Fruit fly (Drosophila melanogaster) whole organism, embryonic: Measurements from ENCODE around the gene Atu.

Experiments
- Awh ChIP-seq: fragments of 200-800 bp; sonication (Bioruptor generic); IDR thresholded peaks from 2 replicates; pipeline ENCODE4, ENCODE4 v1.3.6; 2022; ENCODE audit warnings: missing biosample characterization, missing genetic modification characterization
- B-H1 ChIP-seq: fragments of 200-800 bp; sonication (Bioruptor generic); IDR thresholded peaks from 3 replicates; pipeline ENCODE4 v1.3.6; 2022; ENCODE audit warnings: missing biosample characterization, missing genetic modification characterization
- B-H2 ChIP-seq: fragments of 200-800 bp; sonication (Bioruptor generic); optimal IDR thresholded peaks from 2 replicates; lab custom pipeline; 2018; ENCODE audit warnings: missing biosample characterization, mild to moderate bottlenecking, missing genetic modification characterization
- Bteb2 ChIP-seq: fragments of 200-800 bp; sonication (Bioruptor generic); optimal IDR thresholded peaks from 2 replicates; lab custom pipeline; 2016; ENCODE audit warnings: missing biosample characterization, missing genetic modification characterization
- CG10959 ChIP-seq: fragments of 200-800 bp; sonication (Bioruptor generic); IDR thresholded peaks from 2 replicates; pipeline ENCODE4 v1.3.6; 2022; ENCODE audit warnings: missing biosample characterization, missing genetic modification characterization
- CG1233 ChIP-seq: fragments of 200-800 bp; sonication (Bioruptor generic); optimal IDR thresholded peaks from 4 replicates; lab custom pipeline; 2018; ENCODE audit warnings: missing biosample characterization, mild to moderate bottlenecking, missing genetic modification characterization
- CG13424 ChIP-seq: fragments of 200-800 bp; sonication (Bioruptor generic); optimal IDR thresholded peaks from 2 replicates; lab custom pipeline; 2019; ENCODE audit warnings: missing biosample characterization, mild to moderate bottlenecking, missing genetic modification characterization, moderate library complexity
- CG14667 ChIP-seq: fragments of 200-800 bp; sonication (Bioruptor generic); IDR thresholded peaks from 2 replicates; pipeline ENCODE4 v1.3.6; 2022; ENCODE audit warnings: missing biosample characterization, missing genetic modification characterization
- CG16779 ChIP-seq: fragments of 200-800 bp; sonication (Bioruptor generic); IDR thresholded peaks from 2 replicates; pipeline ENCODE4 v1.3.6; 2022; ENCODE audit warnings: missing biosample characterization, missing genetic modification characterization
- CG16815 ChIP-seq: fragments of 200-800 bp; sonication (Bioruptor generic); optimal IDR thresholded peaks from 3 replicates; lab custom pipeline; 2017; ENCODE audit warnings: missing biosample characterization, mild to moderate bottlenecking, missing genetic modification characterization
- CG2120 ChIP-seq: fragments of 200-800 bp; sonication (Bioruptor generic); optimal IDR thresholded peaks from 3 replicates; lab custom pipeline; 2016; ENCODE audit warnings: missing biosample characterization, missing genetic modification characterization
- CG2712 ChIP-seq: fragments of 200-800 bp; optimal IDR thresholded peaks from 3 replicates; lab custom pipeline; 2019; ENCODE audit warnings: missing biosample characterization, mild to moderate bottlenecking, missing genetic modification characterization, moderate library complexity
- CG31388 ChIP-seq: fragments of 200-800 bp; sonication (Bioruptor generic); optimal IDR thresholded peaks from 2 replicates; lab custom pipeline; 2016; ENCODE audit warnings: missing biosample characterization, missing genetic modification characterization
- CG31441 ChIP-seq: fragments of 200-800 bp; sonication (Bioruptor generic); IDR thresholded peaks from 2 replicates; pipeline ENCODE4 v1.3.6; 2022; ENCODE audit warnings: missing biosample characterization, missing genetic modification characterization
- CG4820 ChIP-seq: fragments of 200-800 bp; sonication (Bioruptor generic); optimal IDR thresholded peaks from 3 replicates; lab custom pipeline; 2016; ENCODE audit warnings: missing biosample characterization, missing genetic modification characterization
- Camta ChIP-seq: fragments of 200-800 bp; sonication (Bioruptor generic); optimal IDR thresholded peaks from 2 replicates; lab custom pipeline; 2016; ENCODE audit warnings: missing biosample characterization, missing genetic modification characterization
- Dek ChIP-seq: fragments of 200-800 bp; sonication (Bioruptor generic); optimal IDR thresholded peaks from 3 replicates; lab custom pipeline; 2019; ENCODE audit warnings: missing biosample characterization, mild to moderate bottlenecking, missing genetic modification characterization, moderate library complexity
- Dip2 ChIP-seq: fragments of 200-800 bp; sonication (Bioruptor generic); IDR thresholded peaks from 2 replicates; pipeline ENCODE4 v1.3.6; 2022; ENCODE audit warnings: missing biosample characterization, missing genetic modification characterization
- Dll ChIP-seq: fragments of 200-800 bp; sonication (Bioruptor generic); IDR thresholded peaks from 4 replicates; pipeline ENCODE4 v1.3.6; 2022; ENCODE audit warnings: missing biosample characterization, missing genetic modification characterization; ENCODE audit not compliant: partially characterized antibody
- Doc3 ChIP-seq: fragments of 200-800 bp; sonication (Bioruptor generic); IDR thresholded peaks from 3 replicates; pipeline ENCODE4 v1.3.6; 2022; ENCODE audit warnings: missing biosample characterization, missing genetic modification characterization; ENCODE audit not compliant: partially characterized antibody
- Fer3 ChIP-seq: fragments of 200-800 bp; sonication (Bioruptor generic); optimal IDR thresholded peaks from 2 replicates; lab custom pipeline; 2018; ENCODE audit warnings: missing biosample characterization, mild to moderate bottlenecking, missing genetic modification characterization, moderate library complexity
- Jarid2 ChIP-seq: fragments of 200-800 bp; sonication (Bioruptor generic); optimal IDR thresholded peaks from 3 replicates; lab custom pipeline; 2017; ENCODE audit warnings: mild to moderate bottlenecking, missing biosample characterization, missing genetic modification reagents, missing genetic modification characterization
- Lpt ChIP-seq: fragments of >200 bp; optimal IDR thresholded peaks from 2 replicates; lab custom pipeline; 2018; ENCODE audit warnings: missing biosample characterization, missing genetic modification characterization
- Med ChIP-seq: fragments of 200-800 bp; sonication (Bioruptor generic); peaks from one replicate; lab custom pipeline; 2016; ENCODE audit warnings: missing biosample characterization, missing genetic modification characterization, mild to moderate bottlenecking, inconsistent platforms, moderate library complexity
- Myb ChIP-seq: fragments of 200-800 bp; sonication (Bioruptor generic); optimal IDR thresholded peaks from 2 replicates; lab custom pipeline; 2016; ENCODE audit warnings: missing biosample characterization, missing genetic modification characterization
- Neu2 ChIP-seq: fragments of 200-800 bp; sonication (Bioruptor generic); optimal IDR thresholded peaks from 3 replicates; lab custom pipeline; 2016; ENCODE audit warnings: missing biosample characterization, missing genetic modification characterization, borderline replicate concordance
- Ptx1 ChIP-seq: fragments of 200-800 bp; sonication (Bioruptor generic); IDR thresholded peaks from 2 replicates; pipeline ENCODE4 v1.3.6; 2022; ENCODE audit warnings: missing biosample characterization, missing genetic modification characterization
- Spps ChIP-seq: fragments of 200-800 bp; sonication (Bioruptor generic); optimal IDR thresholded peaks from 2 replicates; lab custom pipeline; 2018; ENCODE audit warnings: missing biosample characterization, mild to moderate bottlenecking, missing genetic modification characterization
- Ssrp ChIP-seq: fragments of 200-800 bp; sonication (Bioruptor generic); optimal IDR thresholded peaks from 2 replicates; lab custom pipeline; 2018; ENCODE audit warnings: missing biosample characterization, mild to moderate bottlenecking, missing genetic modification characterization, moderate library complexity
- ac ChIP-seq: fragments of 200-800 bp; sonication (Bioruptor generic); optimal IDR thresholded peaks from 3 replicates; lab custom pipeline; 2017; ENCODE audit warnings: missing biosample characterization, mild to moderate bottlenecking, missing genetic modification characterization
- aop ChIP-seq: fragments of 200-800 bp; sonication (Bioruptor generic); IDR thresholded peaks from 2 replicates; pipeline ENCODE4 v1.3.6; 2022; ENCODE audit warnings: missing biosample characterization, missing genetic modification characterization
- ato ChIP-seq: fragments of 200-800 bp; sonication (Bioruptor generic); IDR thresholded peaks from 2 replicates; pipeline ENCODE4 v1.3.6; 2022; ENCODE audit warnings: missing biosample characterization, missing genetic modification characterization; ENCODE audit not compliant: partially characterized antibody
- dan ChIP-seq: fragments of 200-800 bp; sonication (Bioruptor generic); IDR thresholded peaks from 2 replicates; pipeline ENCODE4 v1.3.6; 2022; ENCODE audit warnings: missing biosample characterization, missing genetic modification characterization
- danr ChIP-seq: fragments of 200-800 bp; sonication (Bioruptor generic); IDR thresholded peaks from 2 replicates; pipeline ENCODE4 v1.3.6; 2022; ENCODE audit warnings: missing biosample characterization, missing genetic modification characterization
- ewg ChIP-seq: fragments of 200-800 bp; sonication (Bioruptor generic); optimal IDR thresholded peaks from 3 replicates; lab custom pipeline; 2017; ENCODE audit warnings: mild to moderate bottlenecking, missing biosample characterization, missing genetic modification reagents, missing genetic modification characterization
- fd102C ChIP-seq: fragments of 200-800 bp; sonication (Bioruptor generic); optimal IDR thresholded peaks from 2 replicates; lab custom pipeline; 2018; ENCODE audit warnings: missing biosample characterization, mild to moderate bottlenecking, missing genetic modification characterization, moderate library complexity
- fd3F ChIP-seq: fragments of 200-800 bp; sonication (Bioruptor generic); optimal IDR thresholded peaks from 2 replicates; lab custom pipeline; 2018; ENCODE audit warnings: missing biosample characterization, mild to moderate bottlenecking, missing genetic modification characterization, moderate library complexity
- lab ChIP-seq: fragments of 200-800 bp; sonication (Bioruptor generic); optimal IDR thresholded peaks from 3 replicates; lab custom pipeline; 2017; ENCODE audit warnings: missing biosample characterization, missing genetic modification characterization, mild to moderate bottlenecking, moderate library complexity, missing genetic modification reagents
- lmd ChIP-seq: fragments of 200-800 bp; sonication (Bioruptor generic); IDR thresholded peaks from 2 replicates; pipeline ENCODE4 v1.3.6; 2022; ENCODE audit warnings: missing biosample characterization, missing genetic modification characterization
- nerfin-1 ChIP-seq: fragments of 200-800 bp; sonication (Bioruptor generic); optimal IDR thresholded peaks from 3 replicates; lab custom pipeline; 2019; ENCODE audit warnings: missing biosample characterization, mild to moderate bottlenecking, missing genetic modification characterization, moderate library complexity
- nerfin-2 ChIP-seq: fragments of 200-800 bp; sonication (Bioruptor generic); IDR thresholded peaks from 2 replicates; pipeline ENCODE4 v1.3.6; 2022; ENCODE audit warnings: missing biosample characterization, missing genetic modification characterization; ENCODE audit not compliant: partially characterized antibody
- odd ChIP-seq: fragments of 200-800 bp; sonication (Bioruptor generic); optimal IDR thresholded peaks from 2 replicates; lab custom pipeline; 2017; ENCODE audit warnings: missing biosample characterization, mild to moderate bottlenecking, missing genetic modification characterization
- peb ChIP-seq: fragments of 200-800 bp; sonication (Bioruptor generic); IDR thresholded peaks from 2 replicates; pipeline ENCODE4 v1.3.6; 2022; ENCODE audit warnings: missing biosample characterization, missing genetic modification characterization
- pfk ChIP-seq: fragments of 200-800 bp; sonication (Bioruptor generic); optimal IDR thresholded peaks from 2 replicates; lab custom pipeline; 2018; ENCODE audit warnings: missing biosample characterization, mild to moderate bottlenecking, missing genetic modification characterization, moderate library complexity
- ranshi ChIP-seq: fragments of 200-800 bp; sonication (Bioruptor generic); IDR thresholded peaks from 2 replicates; pipeline ENCODE4 v1.3.6; 2022; ENCODE audit warnings: missing biosample characterization, missing genetic modification characterization
- run ChIP-seq: fragments of 200-800 bp; sonication (Bioruptor generic); optimal IDR thresholded peaks from 3 replicates; lab custom pipeline; 2018; ENCODE audit warnings: missing biosample characterization, mild to moderate bottlenecking, missing genetic modification characterization
- sqz ChIP-seq: fragments of 200-800 bp; sonication (Bioruptor generic); optimal IDR thresholded peaks from 3 replicates; lab custom pipeline; 2018; ENCODE audit warnings: missing biosample characterization, mild to moderate bottlenecking, missing genetic modification characterization
- tna ChIP-seq: fragments of 200-800 bp; sonication (Bioruptor generic); IDR thresholded peaks from 2 replicates; pipeline ENCODE4 v1.3.6; 2022; ENCODE audit warnings: missing biosample characterization, missing genetic modification characterization; ENCODE audit not compliant: partially characterized antibody
- tup ChIP-seq: fragments of 200-800 bp; sonication (Bioruptor generic); optimal IDR thresholded peaks from 2 replicates; lab custom pipeline; 2016; ENCODE audit warnings: missing biosample characterization, mild to moderate bottlenecking, missing genetic modification characterization, moderate library complexity
- yki ChIP-seq: fragments of >200 bp; optimal IDR thresholded peaks from 3 replicates; lab custom pipeline; 2018

The Atu gene

dm6 chr3R:5570635-5571436 lies 42.3 kb upstream of the Atu start, which contains the start of gene CRMP (continued):
- no peak for TF ChIP-seq Awh (GFP tag; lab: Robert Waterston, UW)
- TF ChIP-seq sqz (GFP tag; lab: Kevin White, UChicago), result peak; percentile 62
- no peak for TF ChIP-seq run (tag; lab: Kevin White, UChicago)
- TF ChIP-seq Bteb2 (GFP tag; lab: Kevin White, UChicago), result no peak
- TF ChIP-seq Fer3 (tag; lab: Kevin White, UChicago), result no peak
- no peak for TF ChIP-seq Neu2
- no peak for TF ChIP-seq Jarid2 (GFP tag; lab: Kevin White, UChicago)
- no peak for TF ChIP-seq fd3F (GFP tag; lab: Kevin White, UChicago)
- no peak for TF ChIP-seq ac
- no peak for TF ChIP-seq CG1233 (GFP tag; lab: Kevin White, UChicago)
- TF ChIP-seq ato, result no peak
- TF ChIP-seq B-H2 (GFP tag; lab: Kevin White, UChicago), result no peak
- no peak for TF ChIP-seq CG2120 (GFP tag; lab: Kevin White, UChicago)
- no peak for TF ChIP-seq pfk (GFP tag; lab: Kevin White, UChicago)
- TF ChIP-seq tna, result no peak
- TF ChIP-seq tup (GFP tag; lab: Kevin White, UChicago), result no peak
- TF ChIP-seq dan (GFP tag; lab: Robert Waterston, UW), result no peak
- no peak for TF ChIP-seq lmd (GFP tag; lab: Robert Waterston, UW)
- TF ChIP-seq lab, result no peak
- TF ChIP-seq Ptx1 (GFP tag; lab: Robert Waterston, UW), result no peak
- TF ChIP-seq ewg (GFP tag; lab: Kevin White, UChicago), result no peak
- TF ChIP-seq CG13424, result no peak
- no peak for TF ChIP-seq CG31388 (GFP tag; lab: Kevin White, UChicago)
- TF ChIP-seq CG31441 (GFP tag; lab: Robert Waterston, UW), result no peak
- no peak for TF ChIP-seq peb (GFP tag; lab: Robert Waterston, UW)
- no peak for TF ChIP-seq Camta (GFP tag; lab: Kevin White, UChicago)
- TF ChIP-seq Dll, result peak; percentile 49; the same call in 1 of the 4 replicates
- no peak for TF ChIP-seq CG10959 (GFP tag; lab: Robert Waterston, UW)
- no peak for TF ChIP-seq Ssrp (tag; lab: Kevin White, UChicago)
- no peak for TF ChIP-seq Lpt (GFP tag; lab: Kevin White, UChicago)
- no peak for TF ChIP-seq yki (lab: Kevin White, UChicago)
- TF ChIP-seq CG16815 (GFP tag; lab: Kevin White, UChicago), result no peak
- TF ChIP-seq Dek (tag; lab: Kevin White, UChicago), result no peak
- TF ChIP-seq CG14667 (GFP tag; lab: Robert Waterston, UW), result no peak
- TF ChIP-seq nerfin-1 (tag; lab: Kevin White, UChicago), result peak; percentile 70
- no peak for TF ChIP-seq danr (GFP tag; lab: Robert Waterston, UW)
- no peak for TF ChIP-seq B-H1 (GFP tag; lab: Robert Waterston, UW)
- no peak for TF ChIP-seq fd102C (GFP tag; lab: Kevin White, UChicago)
- TF ChIP-seq CG2712 (tag; lab: Kevin White, UChicago), result no peak
- no peak for TF ChIP-seq ranshi
- no peak for TF ChIP-seq CG16779 (GFP tag; lab: Robert Waterston, UW)
- no peak for TF ChIP-seq Dip2 (GFP tag; lab: Robert Waterston, UW)
- TF ChIP-seq CG4820 (GFP tag; lab: Kevin White, UChicago), result no peak
- no peak for TF ChIP-seq Spps (tag; lab: Kevin White, UChicago)
- peak; percentile 31 for TF ChIP-seq odd
- TF ChIP-seq Med (GFP tag; lab: Kevin White, UChicago), result no peak
- no peak for TF ChIP-seq nerfin-2
- TF ChIP-seq aop, result no peak
- TF ChIP-seq Myb, result peak; percentile 60
- TF ChIP-seq Doc3 (GFP tag; lab: Robert Waterston, UW), result peak; percentile 43; the same call in 1 of the 3 replicates
